Worm (Caenorhabditis elegans) whole organism, L1 larva: ENCODE data around the gene enri-1.
A peak's percentile ranks its signal among the peaks of the same experiment; 100 is the strongest.

Experiments
- C16A3.4 ChIP-seq: fragments of 150-350 bp; optimal IDR thresholded peaks from 2 replicates; lab custom pipeline; 2014; ENCODE audit warnings: missing biosample characterization, missing genetic modification characterization
- C34B4.2 ChIP-seq: sonication (generic microtip); optimal IDR thresholded peaks from 2 replicates; lab custom pipeline; 2017; ENCODE audit warnings: mild to moderate bottlenecking, missing genetic modification characterization, missing compliant biosample characterization
- F16B12.6 ChIP-seq: fragments of 150-350 bp; optimal IDR thresholded peaks from 2 replicates; lab custom pipeline; 2014; ENCODE audit warnings: missing biosample characterization, missing genetic modification characterization
- alr-1 ChIP-seq: fragments of 200-800 bp; sonication (Bioruptor generic); optimal IDR thresholded peaks from 2 replicates; lab custom pipeline; 2018; ENCODE audit warnings: borderline replicate concordance, mild to moderate bottlenecking, missing genetic modification characterization, missing compliant biosample characterization
- ceh-82 ChIP-seq, 3 experiments: fragments of 150-350 bp in 1 of 3; sonication (generic microtip) in 2 of 3; optimal IDR thresholded peaks; 2 replicates each; lab custom pipeline; 2014 to 2017; ENCODE audit warnings: missing biosample characterization in 3 of 3, missing genetic modification characterization in 3 of 3
- ceh-88 ChIP-seq: fragments of 200-800 bp; sonication (Bioruptor generic); IDR thresholded peaks from 2 replicates; pipeline ENCODE4 v1.3.6; 2022; ENCODE audit warnings: missing genetic modification characterization, missing compliant biosample characterization
- dpl-1 ChIP-seq, 3 experiments: fragments of 150-350 bp in 2 of 3; sonication (generic microtip) in 1 of 3; optimal IDR thresholded peaks; 2 replicates each; lab custom pipeline; 2014 to 2017; ENCODE audit warnings: missing biosample characterization in 3 of 3, missing genetic modification characterization in 3 of 3, missing genetic modification reagents in 3 of 3
- efl-1 ChIP-seq, 4 experiments: fragments of 150-350 bp; optimal IDR thresholded peaks in 3 of 4; peaks in 1 of 4; 1 replicate in 1 of 4; 2 replicates in 3 of 4; lab custom pipeline; 2014; ENCODE audit warnings: missing biosample characterization in 2 of 4, missing genetic modification characterization in 2 of 4, missing genetic modification reagents in 2 of 4
- egl-13 ChIP-seq: sonication (generic microtip); optimal IDR thresholded peaks from 2 replicates; lab custom pipeline; 2016; ENCODE audit warnings: missing genotype, missing genetic modification reagents, missing genetic modification characterization, missing compliant biosample characterization
- ets-5 ChIP-seq: fragments of 200-800 bp; sonication (Bioruptor generic); IDR thresholded peaks from 2 replicates; pipeline ENCODE4 v1.3.6; 2022; ENCODE audit warnings: missing genetic modification characterization, missing compliant biosample characterization
- fkh-10 ChIP-seq: sonication (generic microtip); optimal IDR thresholded peaks from 2 replicates; lab custom pipeline; 2017; ENCODE audit warnings: missing biosample characterization, missing genetic modification reagents, missing genetic modification characterization
- fkh-4 ChIP-seq: sonication (generic microtip); optimal IDR thresholded peaks from 2 replicates; lab custom pipeline; 2016; ENCODE audit warnings: missing compliant biosample characterization, missing genetic modification characterization, borderline replicate concordance
- grh-1 ChIP-seq: fragments of 200-800 bp; sonication (Bioruptor generic); IDR thresholded peaks from 2 replicates; pipeline ENCODE4 v1.3.6; 2022; ENCODE audit warnings: missing genetic modification reagents, missing genetic modification characterization, missing compliant biosample characterization
- hlh-17 ChIP-seq: fragments of 200-800 bp; sonication (Bioruptor generic); optimal IDR thresholded peaks from 2 replicates; lab custom pipeline; 2018; ENCODE audit warnings: missing genetic modification characterization, mild to moderate bottlenecking, missing compliant biosample characterization, moderate library complexity, borderline replicate concordance
- hpl-2 ChIP-seq: fragments of 150-350 bp; optimal IDR thresholded peaks from 2 replicates; lab custom pipeline; 2014; ENCODE audit warnings: missing biosample characterization, missing genetic modification reagents, missing genetic modification characterization
- irx-1 ChIP-seq: sonication (generic microtip); optimal IDR thresholded peaks from 2 replicates; lab custom pipeline; 2016; ENCODE audit warnings: missing genetic modification characterization, missing compliant biosample characterization
- isw-1 ChIP-seq: fragments of 200-800 bp; sonication (Bioruptor generic); IDR thresholded peaks from 2 replicates; pipeline ENCODE4 v1.3.6; 2022; ENCODE audit warnings: missing genetic modification characterization, missing compliant biosample characterization
- jun-1 ChIP-seq: fragments of 150-350 bp; optimal IDR thresholded peaks from 2 replicates; lab custom pipeline; 2014; ENCODE audit warnings: missing biosample characterization, missing genetic modification reagents, missing genetic modification characterization
- lin-14 ChIP-seq: fragments of 200-800 bp; sonication (Bioruptor generic); optimal IDR thresholded peaks from 2 replicates; lab custom pipeline; 2018; ENCODE audit warnings: mild to moderate bottlenecking, missing genetic modification characterization, moderate library complexity, missing compliant biosample characterization
- lin-39 ChIP-seq: fragments of 150-350 bp; optimal IDR thresholded peaks from 2 replicates; lab custom pipeline; 2014; ENCODE audit warnings: missing biosample characterization, missing genetic modification reagents, missing genetic modification characterization
- lsy-2 ChIP-seq, 2 experiments: fragments of 150-350 bp; optimal IDR thresholded peaks; 2 replicates each; lab custom pipeline; 2014; ENCODE audit warnings: missing biosample characterization in 2 of 2, missing genetic modification characterization in 2 of 2
- nhr-12 ChIP-seq: sonication (generic microtip); optimal IDR thresholded peaks from 2 replicates; lab custom pipeline; 2017; ENCODE audit warnings: missing biosample characterization, missing genetic modification characterization
- nhr-47 ChIP-seq: sonication (generic microtip); optimal IDR thresholded peaks from 2 replicates; lab custom pipeline; 2016; ENCODE audit warnings: mild to moderate bottlenecking, missing genetic modification characterization, moderate library complexity, missing compliant biosample characterization
- nhr-90 ChIP-seq: sonication (generic microtip); optimal IDR thresholded peaks from 2 replicates; lab custom pipeline; 2016; ENCODE audit warnings: mild to moderate bottlenecking, missing genetic modification characterization, missing compliant biosample characterization; ENCODE audit not compliant: poor library complexity
- pag-3 ChIP-seq: sonication (generic microtip); optimal IDR thresholded peaks from 2 replicates; lab custom pipeline; 2017; ENCODE audit warnings: missing genetic modification characterization, mild to moderate bottlenecking, missing compliant biosample characterization, antibody characterized with exemption, borderline replicate concordance; ENCODE audit not compliant: insufficient read depth
- pqm-1 ChIP-seq: sonication (generic microtip); optimal IDR thresholded peaks from 3 replicates; lab custom pipeline; 2017; ENCODE audit warnings: missing biosample characterization, missing genetic modification characterization
- rnt-1 ChIP-seq: sonication (generic microtip); optimal IDR thresholded peaks from 2 replicates; lab custom pipeline; 2016; ENCODE audit warnings: mild to moderate bottlenecking, missing genetic modification characterization, moderate library complexity, missing compliant biosample characterization
- skn-1 ChIP-seq: fragments of 150-350 bp; optimal IDR thresholded peaks from 2 replicates; lab custom pipeline; 2014; ENCODE audit warnings: missing biosample characterization, missing genetic modification characterization
- snpc-4 ChIP-seq: fragments of 150-350 bp; optimal IDR thresholded peaks from 2 replicates; lab custom pipeline; 2014; ENCODE audit warnings: missing biosample characterization, missing genetic modification characterization
- tbx-2 ChIP-seq: sonication (generic microtip); optimal IDR thresholded peaks from 2 replicates; lab custom pipeline; 2016; ENCODE audit warnings: missing genetic modification characterization, missing compliant biosample characterization
- tlp-1 ChIP-seq: fragments of 150-350 bp; optimal IDR thresholded peaks from 2 replicates; lab custom pipeline; 2014; ENCODE audit warnings: missing biosample characterization, missing genetic modification characterization
- unc-86 ChIP-seq: sonication (generic microtip); optimal IDR thresholded peaks from 2 replicates; lab custom pipeline; 2016; ENCODE audit warnings: missing genetic modification characterization, missing compliant biosample characterization
- xbp-1 ChIP-seq: sonication (generic microtip); optimal IDR thresholded peaks from 2 replicates; lab custom pipeline; 2016; ENCODE audit warnings: missing genetic modification characterization, missing compliant biosample characterization
- zag-1 ChIP-seq: fragments of 150-350 bp; optimal IDR thresholded peaks from 2 replicates; lab custom pipeline; 2014; ENCODE audit warnings: missing biosample characterization, missing genetic modification characterization
- ztf-11 ChIP-seq, 2 experiments: sonication (generic microtip); optimal IDR thresholded peaks; 2 replicates each; lab custom pipeline; 2016 to 2017; ENCODE audit warnings: missing genetic modification characterization in 2 of 2, missing biosample characterization in 1 of 2, missing compliant biosample characterization in 1 of 2
- ztf-4 ChIP-seq: fragments of 150-350 bp; optimal IDR thresholded peaks from 2 replicates; lab custom pipeline; 2014; ENCODE audit warnings: missing biosample characterization, missing genetic modification characterization

Gene enri-1

ce11 chrII:2363673-2364072, 22.3 kb upstream of the enri-1 start, which contains the start of gene F43C11.11:
Gene F43C11.11, minus strand, starts transcription at chrII:2363773.
- TF ChIP-seq zag-1 (no peak), unc-86 (tag; lab: Kevin White, UChicago) (no peak), irx-1 (tag; lab: Kevin White, UChicago) (no peak), nhr-12 (tag; lab: Kevin White, UChicago) (no peak), pqm-1 (tag; lab: Kevin White, UChicago) (no peak), tlp-1 (tag; lab: Kevin White, UChicago) (no peak), skn-1 (tag; lab: Kevin White, UChicago) (no peak)
- TF ChIP-seq, all 84 proteins: peak for 0

ce11 chrII:2359965-2360364, 18.6 kb upstream of the enri-1 start, which contains the start of gene F43C11.16:
Gene F43C11.16, minus strand, starts transcription at chrII:2360065.
- TF ChIP-seq ztf-4 (tag; lab: Kevin White, UChicago) (no peak), pag-3 (tag; lab: Kevin White, UChicago) (no peak), ztf-11 (tag; optimal IDR thresholded peaks at IDR 0.05; lab: Kevin White, UChicago) (no peak), efl-1 (optimal IDR thresholded peaks at IDR 0.05; lab: Kevin White, UChicago) (no peak), efl-1 (GFP tag; optimal IDR thresholded peaks at IDR 0.05 in 1 of 2; lab: Kevin White, UChicago) (peak in 1 of 2 experiments; percentile 18), rnt-1 (tag; lab: Kevin White, UChicago) (no peak), egl-13 (tag; lab: Kevin White, UChicago) (no peak)

- TF ChIP-seq hpl-2 (GFP tag; lab: Kevin White, UChicago) (no peak), snpc-4 (no peak), dpl-1 (GFP tag; optimal IDR thresholded peaks at IDR 0.05; lab: Kevin White, UChicago) (no peak), ets-5 (no peak), jun-1 (no peak), C34B4.2 (tag; lab: Kevin White, UChicago) (no peak), nhr-90 (no peak), ceh-82 (tag; optimal IDR thresholded peaks at IDR 0.05; lab: Kevin White, UChicago) (no peak), ceh-88 (GFP tag; lab: Robert Waterston, UW) (no peak), lin-14 (GFP tag; lab: Kevin White, UChicago) (no peak), pqm-1 (tag; lab: Kevin White, UChicago) (no peak), grh-1 (GFP tag; lab: Robert Waterston, UW) (no peak), xbp-1 (tag; lab: Kevin White, UChicago) (no peak), fkh-4 (tag; lab: Kevin White, UChicago) (no peak), nhr-12 (tag; lab: Kevin White, UChicago) (no peak), C16A3.4 (tag; lab: Kevin White, UChicago) (no peak)
- TF ChIP-seq, all 84 proteins: peak for 0
These were observed 15.4 kb upstream of the enri-1 start, which contains the start of gene F43C11.1 for ce11 chrII:2356795-2357194. Gene F43C11.1, plus strand, starts transcription at chrII:2357095.

ce11 chrII:2354476-2354875, 13.1 kb upstream of the enri-1 start, which contains the start of gene F43C11.2:
Gene F43C11.2, plus strand, starts transcription at chrII:2354776.
- no peak for TF ChIP-seq tbx-2 (tag; lab: Kevin White, UChicago)
- TF ChIP-seq lin-39 (tag; lab: Kevin White, UChicago) = no peak
- TF ChIP-seq egl-13 (tag; lab: Kevin White, UChicago) = no peak
- no peak for TF ChIP-seq alr-1 (tag; lab: Kevin White, UChicago)
- TF ChIP-seq lsy-2 (tag; optimal IDR thresholded peaks at IDR 0.05; lab: Kevin White, UChicago) = no peak
- no peak for TF ChIP-seq F16B12.6
- TF ChIP-seq grh-1 (GFP tag; lab: Robert Waterston, UW) = no peak
- TF ChIP-seq zag-1 = no peak
- TF ChIP-seq isw-1 (GFP tag; lab: Robert Waterston, UW) = no peak
- TF ChIP-seq fkh-10 = no peak
- TF ChIP-seq hlh-17 (GFP tag; lab: Kevin White, UChicago) = no peak
- TF ChIP-seq nhr-47 (tag; lab: Kevin White, UChicago) = no peak
- TF ChIP-seq pag-3 (tag; lab: Kevin White, UChicago) = no peak
